Worm (Caenorhabditis elegans): Measurements from ENCODE around the gene Y42G9A.1.

The Y42G9A.1 gene

ce11 chrIII:6152078-6152477, 2.3 kb downstream of the Y42G9A.1 start:
- peak; percentile 73 for TF ChIP-seq attf-3 (GFP tag; conservative IDR thresholded peaks at IDR 0.05)

- TF ChIP-seq mcd-1 (GFP tag; IDR thresholded peaks at IDR 0.05) (peak; percentile 25; the same call in 1 of the 2 replicates), C17E4.6 (GFP tag; IDR thresholded peaks at IDR 0.05) (peak; percentile 31; the same call in 1 of the 2 replicates), egrh-3 (GFP tag; IDR thresholded peaks at IDR 0.05) (peak; percentile 83)
Measured at ce11 chrIII:6153112-6153511, 3.4 kb downstream of the Y42G9A.1 start.

- no peak for TF ChIP-seq aptf-2 (GFP tag; conservative IDR thresholded peaks at IDR 0.05)
- TF ChIP-seq rpc-1 (optimal IDR thresholded peaks at IDR 0.05): no peak
- TF ChIP-seq rpc-1 (tag; optimal IDR thresholded peaks at IDR 0.05): no peak
- TF ChIP-seq attf-3 (GFP tag; conservative IDR thresholded peaks at IDR 0.05): no peak
- TF ChIP-seq nhr-120 (GFP tag; IDR thresholded peaks at IDR 0.05): no peak
- no peak for TF ChIP-seq ztf-18 (tag; optimal IDR thresholded peaks at IDR 0.05)
- no peak for TF ChIP-seq die-1 (tag; optimal IDR thresholded peaks at IDR 0.05)
- TF ChIP-seq somi-1 (GFP tag; optimal IDR thresholded peaks at IDR 0.05): no peak
Measured at ce11 chrIII:6154586-6154985, 4.8 kb downstream of the Y42G9A.1 start.

ce11 chrIII:6155787-6156186, 6.0 kb downstream of the Y42G9A.1 start:
- TF ChIP-seq lin-40 (tag; optimal IDR thresholded peaks at IDR 0.05) (no peak), nfya-1 (tag; optimal IDR thresholded peaks at IDR 0.05; ENCODE audit: borderline replicate concordance, insufficient read depth) (no peak), snpc-3.4 (tag; optimal IDR thresholded peaks at IDR 0.05) (no peak), attf-6 (GFP tag; IDR thresholded peaks at IDR 0.05) (no peak), snpc-1.1 (tag; optimal IDR thresholded peaks at IDR 0.05; ENCODE audit: insufficient read depth) (no peak), aptf-2 (GFP tag; conservative IDR thresholded peaks at IDR 0.05) (no peak), him-1 (tag; optimal IDR thresholded peaks at IDR 0.05) (no peak), somi-1 (GFP tag; optimal IDR thresholded peaks at IDR 0.05) (no peak)

DNA sequence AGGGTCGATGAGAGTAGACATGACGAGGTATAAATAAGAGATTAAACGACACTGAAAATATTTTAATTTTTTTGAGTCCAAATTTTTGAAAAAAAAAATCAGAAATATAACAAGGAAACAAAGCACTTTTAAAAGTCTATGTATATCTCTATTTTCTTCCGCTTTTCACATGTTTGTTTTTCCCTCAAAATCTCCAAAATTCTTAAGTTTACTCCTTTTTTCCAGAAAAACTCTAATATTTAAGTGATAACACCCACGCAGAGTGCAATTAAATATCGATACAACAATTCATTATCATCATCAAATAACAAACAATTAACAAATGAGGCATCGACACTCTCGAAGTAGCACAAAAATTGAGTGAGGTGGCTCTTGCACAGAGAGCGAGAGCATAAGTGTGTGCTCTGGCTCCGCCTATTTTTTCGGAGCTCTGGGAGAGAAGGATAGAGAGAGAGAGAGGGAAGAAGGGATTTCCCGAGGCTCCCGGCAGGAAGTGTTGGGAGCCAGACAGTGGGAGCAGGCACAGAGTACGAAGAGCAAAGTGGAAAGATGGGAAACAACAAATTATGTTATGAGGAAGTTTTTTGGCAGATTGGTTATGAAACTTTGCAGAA, 8.1 kb downstream of the Y42G9A.1 start, which contains the start of gene anmt-2:
Gene anmt-2 (minus strand): TSS at position 51 of the 614 bp plus-strand sequence.
- TF ChIP-seq zfh-2 (GFP tag; conservative IDR thresholded peaks at IDR 0.05) (peak; percentile 80), gei-17 (GFP tag; optimal IDR thresholded peaks at IDR 0.05) (no peak)

DNA sequence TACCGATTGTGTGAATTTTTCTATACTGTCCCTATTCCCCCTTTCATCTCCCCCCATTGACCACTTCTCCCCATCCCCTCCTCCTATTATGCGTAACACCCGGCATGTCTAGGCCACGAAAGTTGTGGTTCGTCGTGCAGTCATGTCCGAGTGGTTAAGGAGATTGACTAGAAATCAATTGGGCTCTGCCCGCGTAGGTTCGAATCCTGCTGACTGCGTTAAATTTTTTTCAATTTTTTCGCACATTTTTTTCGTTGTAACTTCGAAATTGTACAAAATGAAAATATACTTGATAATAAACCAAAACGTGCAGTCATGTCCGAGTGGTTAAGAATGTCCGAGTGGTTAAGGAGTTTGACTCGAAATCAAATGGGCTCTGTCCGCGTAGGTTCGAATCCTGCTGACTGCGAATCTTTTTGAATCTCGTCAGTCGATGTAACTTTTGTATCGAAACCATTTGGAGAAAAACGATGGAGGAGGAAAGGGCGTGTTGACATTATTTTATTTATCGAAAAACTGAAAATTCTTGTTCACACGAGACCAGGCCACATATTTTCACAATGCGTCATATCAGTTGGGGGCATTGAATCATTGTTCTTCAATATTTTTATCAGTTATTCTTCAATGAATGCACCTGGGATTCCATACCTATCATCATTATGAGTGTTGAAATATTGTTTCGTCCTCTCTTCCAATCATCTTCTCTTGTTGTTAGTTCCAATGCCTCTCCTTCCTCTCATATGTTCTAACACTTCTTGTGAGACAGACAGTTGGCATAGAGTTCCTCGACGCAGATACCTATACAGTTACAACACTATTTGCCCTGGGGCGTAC, 9.1 kb downstream of the Y42G9A.1 start, which contains the start of gene nfm-1:
Gene nfm-1 (plus strand): TSS at position 812 of the 834 bp plus-strand sequence.
- TF ChIP-seq nhr-120 (GFP tag; IDR thresholded peaks at IDR 0.05) (no peak), lin-54 (GFP tag; optimal IDR thresholded peaks at IDR 0.05) (peak; percentile 67), nhr-90 (tag; optimal IDR thresholded peaks at IDR 0.05) (peak; percentile 78), nfya-2 (GFP tag; IDR thresholded peaks at IDR 0.05) (no peak), F52B5.7 (tag; optimal IDR thresholded peaks at IDR 0.05) (peak; percentile 69), F22D6.2 (tag; optimal IDR thresholded peaks at IDR 0.05) (peak; percentile 27), zfh-2 (GFP tag; conservative IDR thresholded peaks at IDR 0.05) (no peak), F55B11.4 (tag; optimal IDR thresholded peaks at IDR 0.05; ENCODE audit: borderline replicate concordance, insufficient read depth) (no peak), nhr-27 (tag; optimal IDR thresholded peaks at IDR 0.05) (no peak), bed-2 (GFP tag; IDR thresholded peaks at IDR 0.05) (no peak), unc-62 (GFP tag; optimal IDR thresholded peaks at IDR 0.05) (no peak), ceh-40 (GFP tag; IDR thresholded peaks at IDR 0.05) (0 out of 2 replicates have a peak, but pooled peaks have one; percentile 56), mel-28 (tag; optimal IDR thresholded peaks at IDR 0.05; ENCODE audit: borderline replicate concordance) (no peak), aptf-2 (GFP tag; conservative IDR thresholded peaks at IDR 0.05) (no peak), athp-1 (tag; optimal IDR thresholded peaks at IDR 0.05) (peak; percentile 71), nfyb-1 (GFP tag; IDR thresholded peaks at IDR 0.05) (peak; percentile 80), cebp-2 (GFP tag; IDR thresholded peaks at IDR 0.05) (0 out of 2 replicates have a peak, but pooled peaks have one; percentile 66), F23B12.7 (tag; optimal IDR thresholded peaks at IDR 0.05; ENCODE audit: insufficient read depth) (peak; percentile 50), lsy-27 (tag; optimal IDR thresholded peaks at IDR 0.05; ENCODE audit: borderline replicate concordance, insufficient read depth) (peak; percentile 37), egl-18 (GFP tag; IDR thresholded peaks at IDR 0.05) (no peak)
